Fruit fly (Drosophila melanogaster) whole organism, embryonic: ENCODE measurements around the gene Sptr.

ENCODE experiments used
- C15 ChIP-seq: fragments of 200-800 bp; sonication (Bioruptor generic); IDR thresholded peaks from 3 replicates; pipeline ENCODE4 v1.3.6; 2022; ENCODE audit warnings: missing biosample characterization, missing genetic modification characterization
- CG10366 ChIP-seq: fragments of 200-800 bp; sonication (Bioruptor generic); IDR thresholded peaks from 2 replicates; pipeline ENCODE4 v1.3.6; 2022; ENCODE audit warnings: missing biosample characterization, missing genetic modification characterization
- CG11723 ChIP-seq: fragments of 200-800 bp; sonication (Bioruptor generic); optimal IDR thresholded peaks from 2 replicates; lab custom pipeline; 2017; ENCODE audit warnings: missing biosample characterization, mild to moderate bottlenecking, missing genetic modification characterization
- CG12659 ChIP-seq: fragments of 200-800 bp; sonication (Bioruptor generic); optimal IDR thresholded peaks from 3 replicates; lab custom pipeline; 2017; ENCODE audit warnings: mild to moderate bottlenecking, missing biosample characterization, missing genetic modification reagents, missing genetic modification characterization
- CG14014 ChIP-seq: fragments of 200-800 bp; sonication (Bioruptor generic); IDR thresholded peaks from 2 replicates; pipeline ENCODE4 v1.3.6; 2022; ENCODE audit warnings: missing biosample characterization, missing genetic modification characterization
- CG14050 ChIP-seq: fragments of 200-800 bp; sonication (Bioruptor generic); IDR thresholded peaks from 3 replicates; pipeline ENCODE4 v1.3.6; 2022; ENCODE audit warnings: missing biosample characterization, missing genetic modification characterization
- CG14710 ChIP-seq: fragments of 200-800 bp; sonication (Bioruptor generic); optimal IDR thresholded peaks from 3 replicates; lab custom pipeline; 2019; ENCODE audit warnings: missing biosample characterization, mild to moderate bottlenecking, missing genetic modification characterization, moderate library complexity
- CG15479 ChIP-seq: fragments of 200-800 bp; sonication (Bioruptor generic); optimal IDR thresholded peaks from 3 replicates; lab custom pipeline; 2019; ENCODE audit warnings: missing biosample characterization, mild to moderate bottlenecking, missing genetic modification characterization, moderate library complexity
- CG15696 ChIP-seq: fragments of 200-800 bp; sonication (Bioruptor generic); optimal IDR thresholded peaks from 2 replicates; lab custom pipeline; 2019; ENCODE audit warnings: missing biosample characterization, mild to moderate bottlenecking, missing genetic modification characterization, moderate library complexity
- CG1647 ChIP-seq: fragments of 200-800 bp; sonication (Bioruptor generic); optimal IDR thresholded peaks from 3 replicates; lab custom pipeline; 2016; ENCODE audit warnings: missing biosample characterization, missing genetic modification characterization
- CG18599 ChIP-seq: fragments of 200-800 bp; sonication (Bioruptor generic); optimal IDR thresholded peaks from 3 replicates; lab custom pipeline; 2017; ENCODE audit warnings: missing biosample characterization, missing genetic modification characterization, mild to moderate bottlenecking, moderate library complexity, missing genetic modification reagents
- CG2202 ChIP-seq: fragments of 200-800 bp; sonication (Bioruptor generic); optimal IDR thresholded peaks from 2 replicates; lab custom pipeline; 2018; ENCODE audit warnings: missing biosample characterization, mild to moderate bottlenecking, missing genetic modification characterization
- CG32767 ChIP-seq: fragments of 200-800 bp; sonication (Bioruptor generic); IDR thresholded peaks from 2 replicates; pipeline ENCODE4 v1.3.6; 2022; ENCODE audit warnings: missing biosample characterization, missing genetic modification characterization
- CG3726 ChIP-seq: fragments of 200-800 bp; sonication (Bioruptor generic); IDR thresholded peaks from 3 replicates; pipeline ENCODE4, ENCODE4 v1.3.6; 2022; ENCODE audit warnings: missing biosample characterization, missing genetic modification characterization
- CG4854 ChIP-seq: fragments of 200-800 bp; sonication (Bioruptor generic); optimal IDR thresholded peaks from 2 replicates; lab custom pipeline; 2016; ENCODE audit warnings: missing biosample characterization, missing genetic modification characterization, inconsistent platforms
- CG5180 ChIP-seq: fragments of 200-800 bp; sonication (Bioruptor generic); optimal IDR thresholded peaks from 3 replicates; lab custom pipeline; 2017; ENCODE audit warnings: missing biosample characterization, missing genetic modification characterization, mild to moderate bottlenecking, moderate library complexity, missing genetic modification reagents
- CG6175 ChIP-seq: fragments of 200-800 bp; sonication (Bioruptor generic); IDR thresholded peaks from 3 replicates; pipeline ENCODE4 v1.3.6; 2022; ENCODE audit warnings: missing biosample characterization, missing genetic modification characterization
- CG6272 ChIP-seq: fragments of 200-800 bp; sonication (Bioruptor generic); IDR thresholded peaks from 2 replicates; pipeline ENCODE4 v1.3.6; 2022; ENCODE audit warnings: missing biosample characterization, missing genetic modification characterization
- CG6654 ChIP-seq: fragments of 200-800 bp; sonication (Bioruptor generic); optimal IDR thresholded peaks from 2 replicates; lab custom pipeline; 2017; ENCODE audit warnings: missing biosample characterization, mild to moderate bottlenecking, missing genetic modification characterization
- CG8478 ChIP-seq: fragments of >200 bp; optimal IDR thresholded peaks from 2 replicates; lab custom pipeline; 2018
- CG9437 ChIP-seq: fragments of 200-800 bp; sonication (Bioruptor generic); optimal IDR thresholded peaks from 2 replicates; lab custom pipeline; 2018; ENCODE audit warnings: missing biosample characterization, mild to moderate bottlenecking, missing genetic modification characterization
- D ChIP-seq, 2 experiments: fragments of 200-800 bp in 1 of 2; fragments of >200 bp in 1 of 2; sonication (Bioruptor generic) in 1 of 2; optimal IDR thresholded peaks; 2 replicates in 1 of 2; 3 replicates in 1 of 2; lab custom pipeline; 2017; ENCODE audit warnings: mild to moderate bottlenecking in 1 of 2, missing biosample characterization in 1 of 2, missing genetic modification characterization in 1 of 2, missing genetic modification reagents in 1 of 2
- Dfd ChIP-seq, 2 experiments: fragments of >200 bp; optimal IDR thresholded peaks; 2 replicates each; lab custom pipeline; 2017; ENCODE audit warnings: missing biosample characterization in 2 of 2, missing genetic modification characterization in 2 of 2
- Dll ChIP-seq: fragments of 200-800 bp; sonication (Bioruptor generic); IDR thresholded peaks from 4 replicates; pipeline ENCODE4 v1.3.6; 2022; ENCODE audit warnings: missing biosample characterization, missing genetic modification characterization; ENCODE audit not compliant: partially characterized antibody
- GATAe ChIP-seq: fragments of 200-800 bp; sonication (Bioruptor generic); conservative IDR thresholded peaks from 2 replicates; pipeline ENCODE4 v1.3.6; 2022; ENCODE audit warnings: missing biosample characterization, missing genetic modification characterization
- MESR4 ChIP-seq: fragments of 200-800 bp; sonication (Bioruptor generic); optimal IDR thresholded peaks from 2 replicates; lab custom pipeline; 2018; ENCODE audit warnings: missing biosample characterization, mild to moderate bottlenecking, missing genetic modification characterization, moderate library complexity
- Mes4 ChIP-seq: fragments of 200-800 bp; sonication (Bioruptor generic); optimal IDR thresholded peaks from 2 replicates; lab custom pipeline; 2016; ENCODE audit warnings: missing biosample characterization, missing genetic modification characterization
- NK7.1 ChIP-seq: fragments of 200-800 bp; sonication (Bioruptor generic); optimal IDR thresholded peaks from 3 replicates; lab custom pipeline; 2016; ENCODE audit warnings: missing biosample characterization, missing genetic modification characterization
- Rfx ChIP-seq: fragments of 200-800 bp; sonication (Bioruptor generic); IDR thresholded peaks from 2 replicates; pipeline ENCODE4 v1.3.6; 2022; ENCODE audit warnings: missing biosample characterization, missing genetic modification characterization
- TFAM ChIP-seq: fragments of 200-800 bp; sonication (Bioruptor generic); optimal IDR thresholded peaks from 2 replicates; lab custom pipeline; 2017; ENCODE audit warnings: missing biosample characterization, missing genetic modification characterization, inconsistent platforms
- az2 ChIP-seq: fragments of 200-800 bp; sonication (Bioruptor generic); optimal IDR thresholded peaks from 3 replicates; lab custom pipeline; 2016; ENCODE audit warnings: missing biosample characterization, missing genetic modification characterization
- bsh ChIP-seq, 2 experiments: fragments of 200-800 bp; sonication (Bioruptor generic); optimal IDR thresholded peaks; 2 replicates each; lab custom pipeline; 2017 to 2018; ENCODE audit warnings: mild to moderate bottlenecking in 2 of 2, missing biosample characterization in 2 of 2, missing genetic modification characterization in 2 of 2, moderate library complexity in 1 of 2
- cas ChIP-seq: fragments of 200-800 bp; sonication (Bioruptor generic); IDR thresholded peaks from 2 replicates; pipeline ENCODE4 v1.3.6; 2022; ENCODE audit warnings: missing biosample characterization, missing genetic modification characterization
- chinmo ChIP-seq: fragments of 200-800 bp; sonication (Bioruptor generic); IDR thresholded peaks from 4 replicates; pipeline ENCODE4 v1.3.6; 2022; ENCODE audit warnings: missing biosample characterization, missing genetic modification characterization; ENCODE audit not compliant: partially characterized antibody
- dimm ChIP-seq: fragments of 200-800 bp; sonication (Bioruptor generic); IDR thresholded peaks from 2 replicates; pipeline ENCODE4 v1.3.6; 2022; ENCODE audit warnings: missing biosample characterization, missing genetic modification characterization
- fd102C ChIP-seq: fragments of 200-800 bp; sonication (Bioruptor generic); optimal IDR thresholded peaks from 2 replicates; lab custom pipeline; 2018; ENCODE audit warnings: missing biosample characterization, mild to moderate bottlenecking, missing genetic modification characterization, moderate library complexity
- fd3F ChIP-seq: fragments of 200-800 bp; sonication (Bioruptor generic); optimal IDR thresholded peaks from 2 replicates; lab custom pipeline; 2018; ENCODE audit warnings: missing biosample characterization, mild to moderate bottlenecking, missing genetic modification characterization, moderate library complexity
- gce ChIP-seq: fragments of 200-800 bp; sonication (Bioruptor generic); IDR thresholded peaks from 3 replicates; pipeline ENCODE4 v1.3.6; 2022; ENCODE audit warnings: missing biosample characterization, missing genetic modification characterization
- gcm ChIP-seq: fragments of 200-800 bp; sonication (Bioruptor generic); optimal IDR thresholded peaks from 2 replicates; lab custom pipeline; 2019; ENCODE audit warnings: missing biosample characterization, mild to moderate bottlenecking, missing genetic modification characterization, moderate library complexity
- knrl ChIP-seq: fragments of 200-800 bp; sonication (Bioruptor generic); IDR thresholded peaks from 3 replicates; pipeline ENCODE4 v1.3.6; 2022; ENCODE audit warnings: missing biosample characterization, missing genetic modification characterization; ENCODE audit not compliant: partially characterized antibody
- lola ChIP-seq, 3 experiments: fragments of >200 bp in 2 of 3; fragments of 200-800 bp in 1 of 3; sonication (Bioruptor generic) in 1 of 3; optimal IDR thresholded peaks; 2 replicates each; lab custom pipeline; 2017 to 2019; ENCODE audit warnings: missing biosample characterization in 3 of 3, missing genetic modification characterization in 3 of 3, mild to moderate bottlenecking in 1 of 3, moderate library complexity in 1 of 3
- nau ChIP-seq: fragments of 200-800 bp; sonication (Bioruptor generic); optimal IDR thresholded peaks from 3 replicates; lab custom pipeline; 2017; ENCODE audit warnings: missing biosample characterization, mild to moderate bottlenecking, missing genetic modification characterization, missing genetic modification reagents
- p53 ChIP-seq: fragments of 200-800 bp; sonication (Bioruptor generic); optimal IDR thresholded peaks from 2 replicates; lab custom pipeline; 2016; ENCODE audit warnings: missing biosample characterization, missing genetic modification characterization
- schlank ChIP-seq: fragments of 200-800 bp; sonication (Bioruptor generic); optimal IDR thresholded peaks from 2 replicates; lab custom pipeline; 2018; ENCODE audit warnings: missing biosample characterization, mild to moderate bottlenecking, missing genetic modification characterization
- tio ChIP-seq: fragments of 200-800 bp; sonication (Bioruptor generic); optimal IDR thresholded peaks from 2 replicates; lab custom pipeline; 2017; ENCODE audit warnings: missing biosample characterization, missing genetic modification characterization, inconsistent platforms
- trem ChIP-seq: fragments of 200-800 bp; optimal IDR thresholded peaks from 3 replicates; lab custom pipeline; 2019; ENCODE audit warnings: missing biosample characterization, mild to moderate bottlenecking, missing genetic modification characterization, moderate library complexity
- usp ChIP-seq: fragments of >200 bp; optimal IDR thresholded peaks from 2 replicates; lab custom pipeline; 2017; ENCODE audit warnings: missing biosample characterization, missing genetic modification characterization
- wor ChIP-seq: fragments of 200-800 bp; sonication (Bioruptor generic); IDR thresholded peaks from 2 replicates; pipeline ENCODE4 v1.3.6; 2022; ENCODE audit warnings: missing biosample characterization, missing genetic modification characterization
- z ChIP-seq: fragments of 200-800 bp; sonication (Bioruptor generic); IDR thresholded peaks from 3 replicates; pipeline ENCODE4 v1.3.6; 2022; ENCODE audit warnings: missing biosample characterization, missing genetic modification characterization

Gene Sptr

dm6 chrX:8444883-8445572 is 19.2 kb downstream of the Sptr start (continued):
- TF ChIP-seq CG18599 (GFP tag; lab: Kevin White, UChicago) (peak; percentile 37), CG2202 (tag; lab: Kevin White, UChicago) (no peak), CG6654 (GFP tag; lab: Kevin White, UChicago) (no peak), NK7.1 (GFP tag; lab: Kevin White, UChicago) (no peak), CG9437 (peak; percentile 54), fd102C (GFP tag; lab: Kevin White, UChicago) (no peak), nau (no peak), gce (GFP tag; lab: Robert Waterston, UW) (0 out of 3 replicates have a peak, but pooled peaks have one; percentile 19), Dfd (GFP tag; optimal IDR thresholded peaks at IDR 0.05; lab: Kevin White, UChicago) (no peak), TFAM (GFP tag; lab: Kevin White, UChicago) (no peak), CG6175 (GFP tag; lab: Robert Waterston, UW) (0 out of 3 replicates have a peak, but pooled peaks have one; percentile 51), CG11723 (no peak), z (no peak), knrl (GFP tag; lab: Robert Waterston, UW) (no peak), CG15479 (GFP tag; lab: Kevin White, UChicago) (no peak), CG14710 (peak; percentile 82), fd3F (GFP tag; lab: Kevin White, UChicago) (peak; percentile 2), CG14050 (GFP tag; lab: Robert Waterston, UW) (no peak), cas (GFP tag; lab: Robert Waterston, UW) (no peak), dimm (GFP tag; lab: Robert Waterston, UW) (no peak), CG14014 (GFP tag; lab: Robert Waterston, UW) (no peak), Mes4 (no peak), CG4854 (GFP tag; lab: Kevin White, UChicago) (no peak), p53 (GFP tag; lab: Kevin White, UChicago) (no peak), CG12659 (GFP tag; lab: Kevin White, UChicago) (peak; percentile 46), az2 (peak; percentile 35), schlank (tag; lab: Kevin White, UChicago) (no peak), wor (GFP tag; lab: Robert Waterston, UW) (no peak), chinmo (no peak), CG5180 (GFP tag; lab: Kevin White, UChicago) (no peak), CG15696 (tag; lab: Kevin White, UChicago) (peak; percentile 90), CG3726 (GFP tag; lab: Robert Waterston, UW) (no peak), CG10366 (no peak; the same call in 1 of the 2 replicates), bsh (GFP tag; optimal IDR thresholded peaks at IDR 0.05; lab: Kevin White, UChicago) (peak in 1 of 2 experiments; percentile 74), CG6272 (no peak), CG32767 (GFP tag; lab: Robert Waterston, UW) (no peak), Dll (GFP tag; lab: Robert Waterston, UW) (no peak), D (optimal IDR thresholded peaks at IDR 0.05; lab: Kevin White, UChicago) (no peak), D (GFP tag; optimal IDR thresholded peaks at IDR 0.05; lab: Kevin White, UChicago) (no peak), gcm (GFP tag; lab: Kevin White, UChicago) (peak; percentile 73), Rfx (peak; percentile 60), CG8478 (no peak), usp (no peak), MESR4 (GFP tag; lab: Kevin White, UChicago) (no peak), tio (GFP tag; lab: Kevin White, UChicago) (no peak), C15 (no peak), trem (tag; lab: Kevin White, UChicago) (peak; percentile 74), GATAe (0 out of 2 replicates have a peak, but pooled peaks have one; percentile 17), lola (GFP tag; optimal IDR thresholded peaks at IDR 0.05; lab: Kevin White, UChicago) (peak in 1 of 3 experiments; percentile 83), CG1647 (GFP tag; lab: Kevin White, UChicago) (no peak)
